Worm (Caenorhabditis elegans): ENCODE data around the gene F40F9.10.

F40F9.10 gene

DNA sequence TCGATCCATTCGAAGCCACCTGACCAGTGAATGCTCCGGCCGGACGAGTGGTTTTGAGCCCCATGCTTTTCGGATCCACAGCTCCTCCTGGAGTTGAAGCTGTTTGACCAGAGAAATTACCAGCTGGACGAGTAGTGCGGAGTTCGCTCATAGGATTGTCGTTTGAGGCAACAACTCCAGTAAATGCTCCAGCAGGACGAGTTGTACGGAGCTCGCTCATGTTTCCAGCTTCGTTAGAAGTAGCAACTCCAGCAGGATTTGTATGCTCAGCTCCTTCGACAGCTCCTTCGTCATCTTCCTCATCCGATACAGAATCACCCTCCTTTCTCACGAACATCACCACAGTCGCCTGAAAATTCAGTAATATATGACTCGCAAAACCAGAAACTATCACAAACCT lies 40.1 kb upstream of the F40F9.10 start (continued):
- TF ChIP-seq K09A11.1 (tag; optimal IDR thresholded peaks at IDR 0.05; ENCODE audit: insufficient read depth), result no peak

DNA sequence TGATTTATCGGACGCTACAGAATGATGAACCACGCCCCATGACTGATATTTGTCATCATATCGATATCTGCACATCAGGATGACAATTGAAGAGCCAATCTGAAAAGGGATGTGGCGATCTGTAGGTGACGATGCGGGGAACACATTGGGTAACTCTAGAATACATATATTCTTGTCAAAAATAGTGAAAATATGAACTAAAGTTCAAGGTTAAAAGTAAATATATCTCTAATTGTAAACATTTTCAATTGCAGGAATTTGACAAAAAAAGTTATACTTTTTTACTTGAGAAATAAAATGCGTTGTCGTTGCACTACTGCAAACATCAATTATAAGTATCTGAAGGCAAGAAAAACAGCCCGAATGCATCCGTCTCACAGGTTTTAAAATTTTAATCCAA lies 39.5 kb upstream of the F40F9.10 start, which contains the start of gene F58E6.6:
TSS of gene F58E6.6 (minus strand) at position 101 of the 400 bp plus-strand sequence.
- TF ChIP-seq rnt-1 (tag; optimal IDR thresholded peaks at IDR 0.05) (no peak), elt-4 (tag; optimal IDR thresholded peaks at IDR 0.05) (no peak), fkh-6 (tag; optimal IDR thresholded peaks at IDR 0.05) (no peak), tbx-7 (tag; optimal IDR thresholded peaks at IDR 0.05) (no peak), pag-3 (tag; optimal IDR thresholded peaks at IDR 0.05; ENCODE audit: borderline replicate concordance) (no peak), ceh-18 (tag; optimal IDR thresholded peaks at IDR 0.05) (no peak), zip-5 (tag; optimal IDR thresholded peaks at IDR 0.05) (no peak)

DNA sequence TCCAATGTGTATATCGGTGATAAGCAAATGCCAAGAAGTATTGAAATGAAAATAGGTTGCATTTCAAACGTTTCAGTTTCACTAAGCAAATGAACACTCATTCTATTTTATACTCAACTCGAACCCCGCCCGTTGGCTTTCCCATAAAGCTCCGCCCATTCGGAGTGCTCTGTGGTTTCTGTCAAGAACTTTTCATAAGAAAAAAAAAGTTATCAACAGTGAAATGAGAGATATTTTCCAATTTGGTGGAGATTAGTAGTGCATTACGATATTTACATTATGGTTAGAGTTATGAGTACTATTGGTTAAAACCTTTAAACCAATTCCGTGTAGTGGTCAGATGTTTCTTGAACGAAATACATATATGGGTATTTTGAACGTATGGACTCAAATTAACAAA lies 36.9 kb upstream of the F40F9.10 start, which contains the start of gene F58E6.4:
TSS of gene F58E6.4 (minus strand) at position 101 of the 400 bp plus-strand sequence.
- TF ChIP-seq unc-3 (GFP tag; conservative IDR thresholded peaks at IDR 0.05), result no peak
- no peak for TF ChIP-seq unc-3 (tag; optimal IDR thresholded peaks at IDR 0.05)
- no peak for TF ChIP-seq zip-5 (tag; optimal IDR thresholded peaks at IDR 0.05)
- TF ChIP-seq tbx-2 (tag; optimal IDR thresholded peaks at IDR 0.05), result no peak
- no peak for TF ChIP-seq ceh-24 (tag; optimal IDR thresholded peaks at IDR 0.05)
- no peak for TF ChIP-seq sdc-2 (tag; optimal IDR thresholded peaks at IDR 0.05)
- no peak for TF ChIP-seq K09A11.1 (tag; optimal IDR thresholded peaks at IDR 0.05; ENCODE audit: insufficient read depth)
- no peak for TF ChIP-seq nhr-232 (tag; optimal IDR thresholded peaks at IDR 0.05)
- TF ChIP-seq K02D7.2 (tag; optimal IDR thresholded peaks at IDR 0.05), result no peak
- TF ChIP-seq ceh-18 (tag; optimal IDR thresholded peaks at IDR 0.05), result no peak

DNA sequence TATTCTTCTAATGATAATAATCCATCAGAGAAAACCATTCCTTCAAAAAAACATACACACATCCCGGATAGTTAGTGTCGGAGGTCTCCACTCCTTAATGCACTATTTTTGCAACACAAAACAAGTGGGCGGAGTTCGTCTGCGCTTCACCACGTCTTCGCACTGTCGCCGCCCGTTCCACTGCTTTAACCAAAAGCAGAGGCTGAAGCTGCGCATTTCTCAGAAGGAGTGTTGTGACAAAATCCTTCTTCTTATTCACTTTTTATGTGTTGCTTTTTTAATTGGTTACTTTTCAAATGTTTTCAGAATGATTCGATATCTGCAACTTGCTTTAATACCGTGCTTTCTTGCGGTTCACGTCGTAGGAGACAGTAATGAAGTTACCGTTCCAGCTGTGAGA lies 31.5 kb upstream of the F40F9.10 start, which contains the start of gene F58E6.13:
TSS of gene F58E6.13 (plus strand) at position 301 of the 400 bp plus-strand sequence.
- TF ChIP-seq ceh-31 (tag; optimal IDR thresholded peaks at IDR 0.05) (no peak), nhr-232 (tag; optimal IDR thresholded peaks at IDR 0.05) (no peak), ceh-24 (tag; optimal IDR thresholded peaks at IDR 0.05) (no peak), ceh-18 (tag; optimal IDR thresholded peaks at IDR 0.05) (no peak), madf-2 (tag; optimal IDR thresholded peaks at IDR 0.05) (no peak), sox-2 (GFP tag; IDR thresholded peaks at IDR 0.05) (no peak), ceh-19 (GFP tag; optimal IDR thresholded peaks at IDR 0.05) (no peak), unc-3 (GFP tag; conservative IDR thresholded peaks at IDR 0.05) (no peak), unc-3 (tag; optimal IDR thresholded peaks at IDR 0.05) (no peak), ztf-16 (tag; optimal IDR thresholded peaks at IDR 0.05) (no peak), ceh-48 (tag; optimal IDR thresholded peaks at IDR 0.05) (no peak), ceh-22 (tag; optimal IDR thresholded peaks at IDR 0.05) (no peak), odd-2 (tag; optimal IDR thresholded peaks at IDR 0.05) (no peak), hlh-15 (tag; optimal IDR thresholded peaks at IDR 0.05) (no peak), elt-2 (tag; optimal IDR thresholded peaks at IDR 0.05) (no peak), dve-1 (tag; optimal IDR thresholded peaks at IDR 0.05) (no peak), ahr-1 (tag; optimal IDR thresholded peaks at IDR 0.05) (no peak)

DNA sequence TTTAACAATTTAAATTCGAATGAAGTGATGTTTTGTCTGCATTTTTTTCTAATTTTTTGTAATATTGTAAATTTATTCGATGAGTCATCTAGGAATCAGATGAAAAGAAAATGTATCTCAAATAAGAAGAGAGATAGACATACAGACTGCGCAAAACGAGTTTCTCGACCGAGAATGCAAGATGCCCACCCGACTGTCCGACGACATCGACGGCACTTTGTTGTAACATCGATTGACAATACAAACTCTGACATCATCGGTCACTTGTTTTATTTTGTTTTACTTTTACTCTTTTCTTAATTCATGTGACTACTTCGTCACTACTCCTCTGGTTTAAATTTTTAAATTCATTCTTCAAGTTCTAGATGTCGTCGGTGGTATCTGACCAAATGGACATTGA lies 27.4 kb upstream of the F40F9.10 start, which contains the start of gene sta-2:
TSS of gene sta-2 (plus strand) at position 349 of the 400 bp plus-strand sequence.
- no peak for TF ChIP-seq pax-1 (tag; optimal IDR thresholded peaks at IDR 0.05)
- TF ChIP-seq hlh-15 (tag; optimal IDR thresholded peaks at IDR 0.05), result no peak

DNA sequence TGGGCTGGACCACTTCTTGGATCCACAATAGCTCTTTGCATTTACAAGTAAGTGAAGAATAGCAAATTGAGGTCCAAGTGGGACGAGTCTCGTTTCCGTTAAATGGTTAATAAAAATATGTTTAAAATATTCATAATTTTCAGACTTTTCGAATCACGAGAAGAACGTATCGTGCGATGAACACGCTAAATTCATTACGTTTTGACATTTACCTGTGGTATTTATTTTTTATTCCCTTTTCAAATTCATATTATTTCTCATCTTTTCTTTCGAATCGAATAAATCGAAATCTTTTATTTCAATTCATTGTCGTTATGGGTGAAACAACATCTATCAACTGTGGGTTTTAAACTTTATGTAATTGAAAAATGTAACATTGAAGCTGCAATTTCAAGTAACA lies 26.0 kb upstream of the F40F9.10 start, which contains the start of gene marc-1:
TSS of gene marc-1 (plus strand) at position 301 of the 400 bp plus-strand sequence.
- TF ChIP-seq unc-42 (tag; optimal IDR thresholded peaks at IDR 0.05), result no peak

DNA sequence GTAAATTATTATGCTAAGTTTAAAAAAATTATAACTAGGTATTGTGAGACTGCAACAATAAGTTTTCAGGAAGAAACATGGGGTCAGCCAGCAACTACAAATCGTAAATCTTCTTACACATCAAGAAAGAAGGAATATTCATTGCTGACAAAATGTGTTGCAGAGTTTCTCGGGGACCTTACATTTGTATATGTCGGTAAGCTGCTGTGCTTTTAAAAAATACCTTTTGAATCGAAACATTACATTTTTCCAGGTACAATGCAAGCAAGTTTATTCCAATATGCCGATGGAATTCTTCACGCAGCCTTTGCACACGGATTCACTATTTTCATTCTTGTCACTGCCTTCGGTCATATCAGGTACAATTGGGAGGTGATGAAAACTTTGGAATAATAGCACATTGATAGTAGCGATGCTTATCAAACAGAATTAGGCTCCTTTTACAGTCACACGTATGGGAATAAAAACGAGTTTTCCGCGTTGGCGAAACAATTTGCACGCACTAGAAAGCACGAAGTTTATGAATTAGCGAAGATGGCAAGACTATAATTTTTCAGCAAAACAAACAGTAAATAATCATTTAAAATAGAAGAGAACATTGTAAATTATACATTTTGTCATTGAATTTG lies 24.8 kb upstream of the F40F9.10 start:
- TF ChIP-seq gmeb-2 (tag; optimal IDR thresholded peaks at IDR 0.05), result no peak
